Worm (Caenorhabditis elegans) whole organism, young adult: Measurements from ENCODE around the gene gfrp-1.

Experiments
- B0336.3 ChIP-seq: fragments of 200-800 bp; sonication (Bioruptor generic); IDR thresholded peaks from 2 replicates; pipeline ENCODE4 v1.3.6; 2022; ENCODE audit warnings: missing genetic modification characterization, missing compliant biosample characterization
- C17E4.6 ChIP-seq: fragments of 200-800 bp; sonication (Bioruptor generic); IDR thresholded peaks from 2 replicates; pipeline ENCODE4 v1.3.6; 2022; ENCODE audit warnings: missing genetic modification reagents, missing genetic modification characterization, missing compliant biosample characterization
- D2030.7 ChIP-seq: fragments of 200-800 bp; sonication (Bioruptor generic); IDR thresholded peaks from 2 replicates; pipeline ENCODE4 v1.3.6; 2022; ENCODE audit warnings: missing genetic modification reagents, missing genetic modification characterization, missing compliant biosample characterization
- F39B2.1 ChIP-seq: fragments of 200-800 bp; sonication (Bioruptor generic); IDR thresholded peaks from 2 replicates; pipeline ENCODE4 v1.3.6; 2022; ENCODE audit warnings: missing genetic modification reagents, missing genetic modification characterization, missing compliant biosample characterization
- F49E8.2 ChIP-seq: sonication (generic microtip); optimal IDR thresholded peaks from 3 replicates; lab custom pipeline; 2017; ENCODE audit warnings: missing genetic modification characterization, mild to moderate bottlenecking, missing compliant biosample characterization, antibody characterized with exemption, moderate library complexity; ENCODE audit not compliant: insufficient read depth
- F52B5.7 ChIP-seq: sonication (generic microtip); optimal IDR thresholded peaks from 2 replicates; lab custom pipeline; 2016; ENCODE audit warnings: mild to moderate bottlenecking, missing genetic modification characterization, missing compliant biosample characterization
- T07F8.4 ChIP-seq: sonication (generic microtip); optimal IDR thresholded peaks from 2 replicates; lab custom pipeline; 2016; ENCODE audit warnings: mild to moderate bottlenecking, missing genetic modification characterization, moderate library complexity, missing compliant biosample characterization
- Y53G8AR.9 ChIP-seq: fragments of 200-800 bp; sonication (Bioruptor generic); conservative IDR thresholded peaks from 2 replicates; pipeline ENCODE4 v1.3.6; 2022; ENCODE audit warnings: missing genetic modification reagents, missing genetic modification characterization, missing compliant biosample characterization
- attf-6 ChIP-seq: fragments of 200-800 bp; sonication (Bioruptor generic); IDR thresholded peaks from 2 replicates; pipeline ENCODE4 v1.3.6; 2022; ENCODE audit warnings: missing genetic modification reagents, missing genetic modification characterization, missing compliant biosample characterization
- ccch-3 ChIP-seq: fragments of 200-800 bp; sonication (Bioruptor generic); optimal IDR thresholded peaks from 2 replicates; lab custom pipeline; 2018; ENCODE audit warnings: mild to moderate bottlenecking, missing genetic modification characterization, missing compliant biosample characterization
- cebp-2 ChIP-seq: fragments of 200-800 bp; sonication (Bioruptor generic); IDR thresholded peaks from 2 replicates; pipeline ENCODE4 v1.3.6; 2022; ENCODE audit warnings: missing genetic modification characterization, missing compliant biosample characterization
- dox-1 ChIP-seq: fragments of 200-800 bp; sonication (Bioruptor generic); IDR thresholded peaks from 2 replicates; pipeline ENCODE4 v1.3.6; 2022; ENCODE audit warnings: missing genetic modification reagents, missing genetic modification characterization, missing compliant biosample characterization
- egrh-3 ChIP-seq: fragments of 200-800 bp; sonication (Bioruptor generic); IDR thresholded peaks from 2 replicates; pipeline ENCODE4 v1.3.6; 2022; ENCODE audit warnings: missing genetic modification reagents, missing genetic modification characterization, missing compliant biosample characterization
- lag-1 ChIP-seq: fragments of 200-800 bp; sonication (Bioruptor generic); IDR thresholded peaks from 2 replicates; pipeline ENCODE4 v1.3.6; 2022; ENCODE audit warnings: missing genetic modification reagents, missing genetic modification characterization, missing compliant biosample characterization
- let-526 ChIP-seq: fragments of 200-800 bp; sonication (Bioruptor generic); IDR thresholded peaks from 2 replicates; pipeline ENCODE4 v1.3.6; 2022; ENCODE audit warnings: missing genetic modification reagents, missing genetic modification characterization, missing compliant biosample characterization
- lin-26 ChIP-seq: fragments of 200-800 bp; sonication (Bioruptor generic); IDR thresholded peaks from 2 replicates; pipeline ENCODE4 v1.3.6; 2022; ENCODE audit warnings: missing genetic modification reagents, missing genetic modification characterization, missing compliant biosample characterization
- lin-35 ChIP-seq, 3 experiments: fragments of 150-350 bp in 2 of 3; sonication (generic microtip) in 1 of 3; optimal IDR thresholded peaks; 2 replicates each; lab custom pipeline; 2014 to 2018; ENCODE audit warnings: missing biosample characterization in 3 of 3, missing genetic modification characterization in 3 of 3, missing genetic modification reagents in 3 of 3
- lin-40 ChIP-seq: sonication (generic microtip); optimal IDR thresholded peaks from 2 replicates; lab custom pipeline; 2016; ENCODE audit warnings: missing genetic modification characterization, mild to moderate bottlenecking, missing compliant biosample characterization, missing genotype, missing genetic modification reagents
- lin-54 ChIP-seq: fragments of 200-800 bp; sonication (Bioruptor generic); optimal IDR thresholded peaks from 2 replicates; lab custom pipeline; 2018; ENCODE audit warnings: mild to moderate bottlenecking, missing genetic modification characterization, missing compliant biosample characterization
- lir-1 ChIP-seq: fragments of 200-800 bp; sonication (Bioruptor generic); conservative IDR thresholded peaks from 2 replicates; pipeline ENCODE4 v1.3.6; 2022; ENCODE audit warnings: missing genetic modification reagents, missing genetic modification characterization, missing compliant biosample characterization
- madf-3 ChIP-seq: fragments of 200-800 bp; sonication (Bioruptor generic); IDR thresholded peaks from 2 replicates; pipeline ENCODE4 v1.3.6; 2022; ENCODE audit warnings: missing genetic modification reagents, missing genetic modification characterization, missing compliant biosample characterization
- madf-8 ChIP-seq: fragments of 200-800 bp; sonication (Bioruptor generic); conservative IDR thresholded peaks from 2 replicates; pipeline ENCODE4 v1.3.6; 2022; ENCODE audit warnings: missing genetic modification reagents, missing genetic modification characterization, missing compliant biosample characterization
- mcd-1 ChIP-seq: fragments of 200-800 bp; sonication (Bioruptor generic); IDR thresholded peaks from 2 replicates; pipeline ENCODE4 v1.3.6; 2022; ENCODE audit warnings: missing genetic modification reagents, missing genetic modification characterization, missing compliant biosample characterization
- mel-28 ChIP-seq: sonication (generic microtip); optimal IDR thresholded peaks from 2 replicates; lab custom pipeline; 2016; ENCODE audit warnings: borderline replicate concordance, mild to moderate bottlenecking, missing genetic modification characterization, missing compliant biosample characterization
- nhr-27 ChIP-seq: fragments of 200-800 bp; sonication (Bioruptor generic); optimal IDR thresholded peaks from 2 replicates; lab custom pipeline; 2018; ENCODE audit warnings: mild to moderate bottlenecking, missing genetic modification characterization, moderate library complexity, missing compliant biosample characterization
- nhr-90 ChIP-seq: sonication (generic microtip); optimal IDR thresholded peaks from 2 replicates; lab custom pipeline; 2016; ENCODE audit warnings: missing genotype, mild to moderate bottlenecking, missing genetic modification characterization, missing compliant biosample characterization
- rec-8 ChIP-seq, 2 experiments: sonication (generic microtip); optimal IDR thresholded peaks; 2 replicates each; lab custom pipeline; 2016; ENCODE audit warnings: mild to moderate bottlenecking in 2 of 2, missing genetic modification characterization in 2 of 2, missing genetic modification reagents in 2 of 2, missing genotype in 2 of 2, missing biosample characterization in 1 of 2, missing compliant biosample characterization in 1 of 2, moderate library complexity in 1 of 2
- sptf-2 ChIP-seq: fragments of 200-800 bp; sonication (Bioruptor generic); optimal IDR thresholded peaks from 2 replicates; lab custom pipeline; 2018; ENCODE audit warnings: mild to moderate bottlenecking, missing genetic modification characterization, missing compliant biosample characterization
- tbx-9 ChIP-seq: sonication (generic microtip); optimal IDR thresholded peaks from 2 replicates; lab custom pipeline; 2016; ENCODE audit warnings: borderline replicate concordance, missing genetic modification characterization, inconsistent platforms, missing compliant biosample characterization
- xnd-1 ChIP-seq: sonication (generic microtip); optimal IDR thresholded peaks from 2 replicates; lab custom pipeline; 2016; ENCODE audit warnings: missing genotype, missing genetic modification reagents, missing genetic modification characterization, missing compliant biosample characterization
- zim-3 ChIP-seq: sonication (generic microtip); optimal IDR thresholded peaks from 2 replicates; lab custom pipeline; 2017; ENCODE audit warnings: mild to moderate bottlenecking, missing genetic modification characterization, moderate library complexity, missing compliant biosample characterization
- ztf-3 ChIP-seq: fragments of 200-800 bp; sonication (Bioruptor generic); optimal IDR thresholded peaks from 2 replicates; lab custom pipeline; 2018; ENCODE audit warnings: mild to moderate bottlenecking, missing genetic modification characterization, missing compliant biosample characterization

Gene gfrp-1

ce11 chrIV:210591-210990 lies 7.2 kb downstream of the gfrp-1 start (continued):
- TF ChIP-seq mel-28 (tag; lab: Kevin White, UChicago) (no peak), C17E4.6 (GFP tag; lab: Robert Waterston, UW) (no peak), lin-26 (GFP tag; lab: Robert Waterston, UW) (no peak), ccch-3 (GFP tag; lab: Kevin White, UChicago) (no peak), Y53G8AR.9 (GFP tag; lab: Robert Waterston, UW) (no peak), mcd-1 (0 out of 2 replicates have a peak, but pooled peaks have one; percentile 37), nhr-90 (tag; lab: Kevin White, UChicago) (no peak), lin-40 (tag; lab: Kevin White, UChicago) (peak; percentile 38), lin-54 (GFP tag; lab: Kevin White, UChicago) (peak; percentile 7), attf-6 (no peak), dox-1 (GFP tag; lab: Robert Waterston, UW) (peak; percentile 57; the same call in 1 of the 2 replicates), B0336.3 (GFP tag; lab: Robert Waterston, UW) (0 out of 2 replicates have a peak, but pooled peaks have one; percentile 33), let-526 (GFP tag; lab: Robert Waterston, UW) (no peak), madf-3 (GFP tag; lab: Robert Waterston, UW) (no peak), T07F8.4 (tag; lab: Kevin White, UChicago) (no peak), cebp-2 (GFP tag; lab: Robert Waterston, UW) (no peak), lir-1 (no peak)

- TF ChIP-seq zim-3 (tag; lab: Kevin White, UChicago), result peak; percentile 99
- 0 out of 2 replicates have a peak, but pooled peaks have one; percentile 18 for TF ChIP-seq mcd-1
- peak; percentile 44 for TF ChIP-seq D2030.7 (GFP tag; lab: Robert Waterston, UW)
- TF ChIP-seq dox-1 (GFP tag; lab: Robert Waterston, UW), result peak; percentile 79
Observed at ce11 chrIV:215723-216122, 12.3 kb downstream of the gfrp-1 start.

DNA sequence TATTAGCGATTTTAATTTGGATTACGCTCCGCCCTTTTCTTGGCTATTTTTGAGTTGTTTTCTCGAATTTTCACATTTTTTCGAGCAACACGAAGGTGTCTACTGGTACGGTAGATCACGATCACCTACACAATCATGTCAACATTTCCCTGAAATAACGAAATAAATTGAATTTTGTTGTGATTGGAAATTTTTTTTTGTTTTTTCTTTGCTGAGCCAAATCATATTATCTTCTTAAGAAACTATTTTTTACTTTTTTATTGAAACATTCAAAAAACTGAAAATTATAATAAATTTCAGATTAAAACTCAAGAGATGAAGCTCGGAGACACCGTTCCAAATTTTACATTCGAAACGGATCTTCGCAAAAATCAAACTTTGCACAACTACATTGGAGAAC lies 14.8 kb downstream of the gfrp-1 start, which contains the start of gene prdx-6:
Gene prdx-6, plus strand, starts transcription at position 301 of the 400 bp plus-strand sequence.
- TF ChIP-seq nhr-27 (tag; lab: Kevin White, UChicago), result no peak
- no peak for TF ChIP-seq sptf-2
- no peak for TF ChIP-seq ztf-3
- no peak for TF ChIP-seq egrh-3
- no peak for TF ChIP-seq tbx-9 (tag; lab: Kevin White, UChicago)
- TF ChIP-seq madf-8, result no peak
- no peak for TF ChIP-seq lin-35 (GFP tag; optimal IDR thresholded peaks at IDR 0.05; lab: Kevin White, UChicago)
- TF ChIP-seq F49E8.2 (tag; lab: Kevin White, UChicago), result no peak
- TF ChIP-seq F39B2.1 (GFP tag; lab: Robert Waterston, UW), result no peak
- TF ChIP-seq F52B5.7 (tag; lab: Kevin White, UChicago), result no peak
- no peak for TF ChIP-seq xnd-1
- TF ChIP-seq lag-1 (GFP tag; lab: Robert Waterston, UW), result no peak
- no peak for TF ChIP-seq rec-8 (tag; optimal IDR thresholded peaks at IDR 0.05; lab: Kevin White, UChicago)

DNA sequence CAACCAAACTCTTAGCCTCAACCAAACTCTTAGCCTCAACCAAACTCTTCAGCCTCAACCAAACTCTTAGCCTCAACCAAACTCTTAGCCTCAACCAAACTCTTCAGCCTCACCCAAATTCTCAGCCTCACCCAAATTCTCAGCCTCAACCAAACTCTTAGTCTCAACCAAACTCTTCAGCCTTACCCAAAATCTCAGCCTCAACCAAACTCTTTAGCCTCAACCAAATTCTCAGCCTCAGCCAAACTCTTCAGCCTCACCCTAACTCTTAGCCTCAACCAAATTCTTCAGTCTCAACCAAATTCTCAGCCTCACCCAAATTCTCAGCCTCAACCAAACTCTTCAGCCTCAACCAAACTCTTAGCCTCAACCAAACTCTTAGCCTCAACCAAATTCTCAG lies 27.3 kb downstream of the gfrp-1 start:
- TF ChIP-seq dox-1 (GFP tag; lab: Robert Waterston, UW), result peak; percentile 29; the same call in 1 of the 2 replicates
- peak; percentile 95 for TF ChIP-seq zim-3 (tag; lab: Kevin White, UChicago)
